Worm (Caenorhabditis elegans) whole organism, L2 larva: ENCODE data around the gene unc-68.

Experiments used
- C34F6.9 ChIP-seq: fragments of 150-350 bp; optimal IDR thresholded peaks from 2 replicates; lab custom pipeline; 2014; ENCODE audit warnings: missing biosample characterization, missing genetic modification characterization
- F13H6.1 ChIP-seq: sonication (generic microtip); optimal IDR thresholded peaks from 2 replicates; lab custom pipeline; 2016; ENCODE audit warnings: missing genetic modification characterization, missing compliant biosample characterization
- R02D3.7 ChIP-seq: fragments of 150-350 bp; optimal IDR thresholded peaks from 2 replicates; lab custom pipeline; 2014; ENCODE audit warnings: missing biosample characterization, missing genetic modification characterization
- Y55F3AM.14 ChIP-seq: fragments of 200-800 bp; sonication (Bioruptor generic); optimal IDR thresholded peaks from 2 replicates; lab custom pipeline; 2018; ENCODE audit warnings: mild to moderate bottlenecking, missing genetic modification characterization, missing compliant biosample characterization
- alr-1 ChIP-seq: fragments of 150-350 bp; optimal IDR thresholded peaks from 2 replicates; lab custom pipeline; 2014; ENCODE audit warnings: missing biosample characterization, missing genetic modification characterization
- aly-2 ChIP-seq: fragments of 150-350 bp; optimal IDR thresholded peaks from 2 replicates; lab custom pipeline; 2014; ENCODE audit warnings: missing biosample characterization, missing genetic modification characterization
- blmp-1 ChIP-seq: sonication (generic microtip); optimal IDR thresholded peaks from 2 replicates; lab custom pipeline; 2017; ENCODE audit warnings: missing genetic modification characterization, mild to moderate bottlenecking, missing compliant biosample characterization, antibody characterized with exemption, moderate library complexity; ENCODE audit not compliant: insufficient read depth
- ceh-16 ChIP-seq: fragments of 150-350 bp; optimal IDR thresholded peaks from 2 replicates; lab custom pipeline; 2014; ENCODE audit warnings: missing biosample characterization, missing genetic modification characterization
- ceh-82 ChIP-seq: fragments of 150-350 bp; optimal IDR thresholded peaks from 2 replicates; lab custom pipeline; 2014; ENCODE audit warnings: missing biosample characterization, missing genetic modification characterization
- crh-2 ChIP-seq: sonication (generic microtip); optimal IDR thresholded peaks from 2 replicates; lab custom pipeline; 2017; ENCODE audit warnings: missing biosample characterization, missing genetic modification characterization
- dmd-4 ChIP-seq: sonication (generic microtip); optimal IDR thresholded peaks from 2 replicates; lab custom pipeline; 2017; ENCODE audit warnings: missing biosample characterization, missing genetic modification characterization
- elt-1 ChIP-seq: fragments of 150-350 bp; optimal IDR thresholded peaks from 2 replicates; lab custom pipeline; 2014; ENCODE audit warnings: missing biosample characterization, missing genetic modification characterization
- elt-3 ChIP-seq: sonication (generic microtip); optimal IDR thresholded peaks from 2 replicates; lab custom pipeline; 2017; ENCODE audit warnings: missing biosample characterization, missing genetic modification characterization
- fos-1 ChIP-seq: fragments of 150-350 bp; optimal IDR thresholded peaks from 2 replicates; lab custom pipeline; 2014; ENCODE audit warnings: missing biosample characterization, missing genetic modification characterization
- gmeb-1 ChIP-seq: fragments of 150-350 bp; optimal IDR thresholded peaks from 2 replicates; lab custom pipeline; 2014; ENCODE audit warnings: missing biosample characterization, missing genetic modification characterization
- lin-11 ChIP-seq: fragments of 150-350 bp; sonication (generic microtip); optimal IDR thresholded peaks from 2 replicates; lab custom pipeline; 2014; ENCODE audit warnings: missing biosample characterization, missing genetic modification characterization, inconsistent platforms, mixed read lengths
- lin-13 ChIP-seq: fragments of 150-350 bp; optimal IDR thresholded peaks from 2 replicates; lab custom pipeline; 2014; ENCODE audit warnings: missing biosample characterization, missing genetic modification reagents, missing genetic modification characterization
- lin-39 ChIP-seq: fragments of 150-350 bp; optimal IDR thresholded peaks from 2 replicates; lab custom pipeline; 2014; ENCODE audit warnings: missing biosample characterization, missing genetic modification reagents, missing genetic modification characterization
- lsy-2 ChIP-seq, 2 experiments: fragments of 150-350 bp in 1 of 2; sonication (generic microtip) in 1 of 2; optimal IDR thresholded peaks; 2 replicates each; lab custom pipeline; 2014 to 2017; ENCODE audit warnings: missing biosample characterization in 2 of 2, missing genetic modification characterization in 2 of 2
- mab-5 ChIP-seq: fragments of 150-350 bp; optimal IDR thresholded peaks from 2 replicates; lab custom pipeline; 2014; ENCODE audit warnings: missing biosample characterization, missing genetic modification characterization
- mdl-1 ChIP-seq, 2 experiments: fragments of 150-350 bp in 1 of 2; sonication (generic microtip) in 1 of 2; optimal IDR thresholded peaks; 2 replicates each; lab custom pipeline; 2017; ENCODE audit warnings: missing biosample characterization in 2 of 2, missing genetic modification characterization in 2 of 2
- nhr-10 ChIP-seq: sonication (generic microtip); optimal IDR thresholded peaks from 2 replicates; lab custom pipeline; 2017; ENCODE audit warnings: missing biosample characterization, missing genetic modification characterization
- nhr-11 ChIP-seq: fragments of 150-350 bp; optimal IDR thresholded peaks from 2 replicates; lab custom pipeline; 2014; ENCODE audit warnings: missing biosample characterization, missing genetic modification characterization
- nhr-12 ChIP-seq: fragments of 150-350 bp; optimal IDR thresholded peaks from 2 replicates; lab custom pipeline; 2014; ENCODE audit warnings: missing biosample characterization, missing genetic modification characterization
- nhr-129 ChIP-seq: fragments of 150-350 bp; optimal IDR thresholded peaks from 2 replicates; lab custom pipeline; 2014; ENCODE audit warnings: missing biosample characterization, missing genetic modification characterization
- nhr-21 ChIP-seq: fragments of 150-350 bp; optimal IDR thresholded peaks from 2 replicates; lab custom pipeline; 2014; ENCODE audit warnings: missing biosample characterization, missing genetic modification characterization
- nhr-23 ChIP-seq: fragments of 150-350 bp; optimal IDR thresholded peaks from 2 replicates; lab custom pipeline; 2014; ENCODE audit warnings: missing biosample characterization, missing genetic modification reagents, missing genetic modification characterization
- nhr-237 ChIP-seq: fragments of 150-350 bp; optimal IDR thresholded peaks from 2 replicates; lab custom pipeline; 2014; ENCODE audit warnings: missing biosample characterization, missing genetic modification characterization
- nhr-6 ChIP-seq: fragments of 150-350 bp; optimal IDR thresholded peaks from 2 replicates; lab custom pipeline; 2014; ENCODE audit warnings: missing biosample characterization, missing genetic modification characterization
- nhr-77 ChIP-seq: fragments of 150-350 bp; optimal IDR thresholded peaks from 2 replicates; lab custom pipeline; 2014; ENCODE audit warnings: missing biosample characterization, missing genetic modification characterization
- peb-1 ChIP-seq: fragments of 150-350 bp; optimal IDR thresholded peaks from 2 replicates; lab custom pipeline; 2014; ENCODE audit warnings: missing biosample characterization, missing genetic modification characterization
- skn-1 ChIP-seq: sonication (generic microtip); optimal IDR thresholded peaks from 2 replicates; lab custom pipeline; 2017; ENCODE audit warnings: missing biosample characterization, missing genetic modification characterization
- sma-3 ChIP-seq: sonication (generic microtip); optimal IDR thresholded peaks from 2 replicates; lab custom pipeline; 2016; ENCODE audit warnings: missing genetic modification reagents, missing genetic modification characterization, missing compliant biosample characterization
- sma-9 ChIP-seq, 2 experiments: fragments of 150-350 bp in 1 of 2; sonication (generic microtip) in 1 of 2; optimal IDR thresholded peaks; 2 replicates each; lab custom pipeline; 2014 to 2016; ENCODE audit warnings: missing genetic modification characterization in 2 of 2, mild to moderate bottlenecking in 1 of 2, missing biosample characterization in 1 of 2, missing compliant biosample characterization in 1 of 2, missing genetic modification reagents in 1 of 2, moderate library complexity in 1 of 2
- unc-39 ChIP-seq: fragments of 150-350 bp; optimal IDR thresholded peaks from 2 replicates; lab custom pipeline; 2014; ENCODE audit warnings: missing biosample characterization, missing genetic modification characterization
- unc-55 ChIP-seq: fragments of 150-350 bp; sonication (generic microtip); optimal IDR thresholded peaks from 3 replicates; lab custom pipeline; 2014; ENCODE audit warnings: missing biosample characterization, missing genetic modification reagents, missing genetic modification characterization
- unc-62 ChIP-seq: fragments of 150-350 bp; optimal IDR thresholded peaks from 2 replicates; lab custom pipeline; 2014; ENCODE audit warnings: missing biosample characterization, missing genetic modification reagents, missing genetic modification characterization
- ztf-1 ChIP-seq: fragments of 200-800 bp; sonication (Bioruptor generic); conservative IDR thresholded peaks from 2 replicates; pipeline ENCODE4 v1.3.6; 2022; ENCODE audit warnings: missing genetic modification characterization, missing compliant biosample characterization
- ztf-11 ChIP-seq: sonication (generic microtip); optimal IDR thresholded peaks from 2 replicates; lab custom pipeline; 2017; ENCODE audit warnings: missing biosample characterization, missing genetic modification characterization

unc-68 gene

DNA sequence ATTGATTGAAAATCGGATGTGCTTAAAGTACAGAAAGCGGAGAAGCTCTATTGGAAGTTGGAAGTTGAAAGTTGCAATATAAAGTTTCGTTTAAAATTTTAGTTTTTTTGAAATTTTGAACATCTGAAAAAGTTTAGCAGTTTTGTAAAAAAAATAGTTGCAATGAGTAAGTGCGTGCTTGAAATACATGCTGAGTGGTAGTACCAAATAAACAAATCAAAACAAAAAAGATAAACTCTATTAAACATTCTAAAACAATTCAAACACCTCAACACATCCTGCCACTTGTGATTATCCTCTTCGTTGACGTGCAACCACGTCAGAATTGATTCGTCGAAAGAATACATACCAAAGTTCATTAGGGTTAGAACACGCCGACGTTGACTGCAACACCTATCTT is 9.6 kb downstream of the unc-68 start:
- TF ChIP-seq C34F6.9 (no peak), unc-55 (GFP tag; lab: Kevin White, UChicago) (no peak), ceh-82 (tag; lab: Kevin White, UChicago) (no peak), R02D3.7 (tag; lab: Kevin White, UChicago) (no peak), elt-1 (tag; lab: Kevin White, UChicago) (no peak), lin-39 (tag; lab: Kevin White, UChicago) (no peak), nhr-12 (tag; lab: Kevin White, UChicago) (no peak), ceh-16 (no peak), lsy-2 (tag; optimal IDR thresholded peaks at IDR 0.05; lab: Kevin White, UChicago) (no peak), blmp-1 (tag; lab: Kevin White, UChicago) (no peak), nhr-129 (no peak), unc-62 (no peak), unc-39 (tag; lab: Kevin White, UChicago) (no peak), mab-5 (tag; lab: Kevin White, UChicago) (no peak)

DNA sequence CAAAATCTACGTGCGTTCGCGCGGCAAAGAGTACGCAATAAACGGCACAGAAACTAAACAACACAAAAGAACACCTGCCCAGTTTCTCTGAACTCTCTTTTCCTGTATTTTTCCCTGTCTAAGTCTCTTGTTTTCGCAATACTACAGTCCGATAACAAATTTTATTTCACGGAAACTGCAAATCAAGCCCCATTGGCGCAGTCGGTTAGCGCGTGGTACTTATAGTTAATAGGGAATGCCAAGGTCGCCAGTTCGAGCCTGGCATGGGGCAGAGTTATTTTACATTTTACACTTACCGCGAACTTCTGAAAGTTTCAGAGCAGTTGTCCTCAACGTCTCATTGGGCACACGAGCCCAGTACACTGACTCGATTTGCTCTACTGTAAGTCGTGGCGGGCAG is 11.6 kb downstream of the unc-68 start:
- no peak for TF ChIP-seq nhr-23 (tag; lab: Kevin White, UChicago)
- TF ChIP-seq, all 48 proteins: peak for 0

DNA sequence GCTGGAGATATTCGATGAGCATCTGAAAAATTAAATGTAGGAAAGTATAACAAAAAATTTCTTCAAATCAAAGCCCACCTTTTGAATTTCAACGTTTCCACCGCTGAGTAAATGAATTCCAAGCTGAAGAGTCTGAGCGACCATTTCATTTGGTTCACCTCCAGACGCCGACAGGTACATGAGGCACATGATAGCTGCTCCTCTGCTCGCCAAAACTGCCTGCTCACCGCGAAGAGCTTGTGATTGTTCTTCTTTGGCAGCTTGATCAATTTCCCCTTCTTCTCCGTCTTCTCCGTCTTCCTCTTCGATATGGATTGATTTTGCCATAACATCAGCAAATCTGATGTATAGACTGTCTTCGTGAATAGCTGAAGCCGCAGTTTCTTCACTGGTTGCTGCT is 22.4 kb downstream of the unc-68 start:
- TF ChIP-seq gmeb-1 (no peak), lin-39 (tag; lab: Kevin White, UChicago) (no peak), nhr-237 (tag; lab: Kevin White, UChicago) (no peak), F13H6.1 (no peak), ztf-1 (no peak), nhr-11 (tag; lab: Kevin White, UChicago) (no peak), lin-13 (GFP tag; lab: Kevin White, UChicago) (no peak), skn-1 (tag; lab: Kevin White, UChicago) (no peak), unc-55 (GFP tag; lab: Kevin White, UChicago) (no peak), fos-1 (no peak), sma-3 (no peak), nhr-21 (tag; lab: Kevin White, UChicago) (no peak), ztf-11 (tag; lab: Kevin White, UChicago) (no peak), nhr-77 (tag; lab: Kevin White, UChicago) (no peak), mab-5 (tag; lab: Kevin White, UChicago) (no peak), elt-1 (tag; lab: Kevin White, UChicago) (no peak), nhr-6 (tag; lab: Kevin White, UChicago) (no peak), nhr-23 (tag; lab: Kevin White, UChicago) (no peak), mdl-1 (tag; optimal IDR thresholded peaks at IDR 0.05; lab: Kevin White, UChicago) (no peak), dmd-4 (tag; lab: Kevin White, UChicago) (no peak)
- TF ChIP-seq, all 48 proteins: peak for 0

DNA sequence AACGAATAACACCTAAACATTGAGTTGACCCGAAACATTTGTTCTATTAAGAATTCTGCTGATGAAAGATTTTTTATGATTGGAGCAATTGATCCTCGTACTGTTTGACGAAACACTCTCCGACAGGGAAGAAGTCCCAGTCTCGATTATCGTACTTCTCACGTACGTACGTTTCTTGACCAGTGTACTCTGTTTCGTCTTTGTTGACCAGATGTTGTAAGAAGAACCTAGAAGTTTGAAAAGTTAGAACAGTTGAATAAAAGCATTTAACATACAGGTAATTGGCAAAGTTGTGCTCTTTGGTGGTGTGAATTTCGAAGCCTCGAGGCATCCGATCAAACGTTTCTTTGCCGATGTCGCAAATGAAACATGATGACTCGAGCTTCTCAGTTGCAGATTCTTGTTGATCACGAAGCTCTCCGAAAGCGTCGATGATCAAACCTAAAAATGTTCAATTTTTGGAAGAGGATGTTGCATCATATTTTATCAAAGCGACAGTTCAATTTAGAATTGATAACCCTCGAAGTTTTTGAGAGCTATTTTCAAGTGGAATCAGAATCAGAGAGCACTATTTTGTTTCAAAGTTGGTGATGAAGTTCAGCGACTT is 26.8 kb downstream of the unc-68 start:
- TF ChIP-seq peb-1 (tag; lab: Kevin White, UChicago) (no peak), crh-2 (tag; lab: Kevin White, UChicago) (no peak), elt-3 (tag; lab: Kevin White, UChicago) (no peak), alr-1 (tag; lab: Kevin White, UChicago) (no peak), sma-3 (no peak), R02D3.7 (tag; lab: Kevin White, UChicago) (no peak), ceh-16 (no peak), lin-11 (tag; lab: Kevin White, UChicago) (no peak), nhr-10 (tag; lab: Kevin White, UChicago) (no peak), unc-62 (no peak), Y55F3AM.14 (GFP tag; lab: Kevin White, UChicago) (no peak), sma-9 (GFP tag; optimal IDR thresholded peaks at IDR 0.05; lab: Kevin White, UChicago) (no peak), sma-9 (tag; optimal IDR thresholded peaks at IDR 0.05; lab: Kevin White, UChicago) (no peak), nhr-6 (tag; lab: Kevin White, UChicago) (no peak), nhr-12 (tag; lab: Kevin White, UChicago) (no peak), elt-1 (tag; lab: Kevin White, UChicago) (no peak), ztf-11 (tag; lab: Kevin White, UChicago) (no peak), aly-2 (tag; lab: Kevin White, UChicago) (no peak)
- TF ChIP-seq, all 48 proteins: peak for 0
